Worm (Caenorhabditis elegans) whole organism, midembryonic: Measurements from ENCODE around the gene ubc-24.

Experiments used
- T22C8.4 ChIP-seq: fragments of 200-800 bp; sonication (Bioruptor generic); IDR thresholded peaks from 2 replicates; pipeline ENCODE4 v1.3.6; 2022; ENCODE audit warnings: missing genetic modification characterization, missing compliant biosample characterization
- cog-1 ChIP-seq: sonication (generic microtip); optimal IDR thresholded peaks from 2 replicates; lab custom pipeline; 2016; ENCODE audit warnings: missing genetic modification characterization, missing compliant biosample characterization
- flt-1 ChIP-seq: fragments of 200-800 bp; sonication (Bioruptor generic); IDR thresholded peaks from 2 replicates; pipeline ENCODE4 v1.3.6; 2022; ENCODE audit warnings: missing genetic modification characterization, missing compliant biosample characterization
- klf-2 ChIP-seq: fragments of 200-800 bp; sonication (Bioruptor generic); conservative IDR thresholded peaks from 2 replicates; pipeline ENCODE4 v1.3.6; 2022; ENCODE audit warnings: missing genetic modification reagents, missing genetic modification characterization, missing compliant biosample characterization
- med-1 ChIP-seq: sonication (generic microtip); optimal IDR thresholded peaks from 2 replicates; lab custom pipeline; 2017; ENCODE audit warnings: missing genetic modification characterization, mild to moderate bottlenecking, missing compliant biosample characterization, antibody characterized with exemption, missing genetic modification reagents; ENCODE audit not compliant: insufficient read depth
- ref-1 ChIP-seq: fragments of 200-800 bp; sonication (Bioruptor generic); conservative IDR thresholded peaks from 2 replicates; pipeline ENCODE4 v1.3.6; 2022; ENCODE audit warnings: missing genetic modification reagents, missing genetic modification characterization, missing compliant biosample characterization
- tab-1 ChIP-seq: fragments of 200-800 bp; sonication (Bioruptor generic); IDR thresholded peaks from 2 replicates; pipeline ENCODE4 v1.3.6; 2022; ENCODE audit warnings: missing genetic modification characterization, missing compliant biosample characterization
- ztf-23 ChIP-seq: fragments of 200-800 bp; sonication (Bioruptor generic); IDR thresholded peaks from 2 replicates; pipeline ENCODE4 v1.3.6; 2022; ENCODE audit warnings: missing genetic modification reagents, missing genetic modification characterization, missing compliant biosample characterization
- ztf-29 ChIP-seq: fragments of 200-800 bp; sonication (Bioruptor generic); IDR thresholded peaks from 2 replicates; pipeline ENCODE4 v1.3.6; 2022; ENCODE audit warnings: missing genetic modification reagents, missing genetic modification characterization, missing compliant biosample characterization

- TF ChIP-seq ztf-23 (GFP tag; lab: Robert Waterston, UW) (no peak), flt-1 (GFP tag; lab: Robert Waterston, UW) (no peak), klf-2 (GFP tag; lab: Robert Waterston, UW) (no peak), ref-1 (no peak), tab-1 (GFP tag; lab: Robert Waterston, UW) (no peak), med-1 (GFP tag; lab: Kevin White, UChicago) (no peak), ztf-29 (GFP tag; lab: Robert Waterston, UW) (no peak), T22C8.4 (GFP tag; lab: Robert Waterston, UW) (no peak), cog-1 (tag; lab: Kevin White, UChicago) (no peak)
These were observed 4.1 kb downstream of the ubc-24 start for ce11 chrII:8409538-8409937.
